Worm (Caenorhabditis elegans): Measurements from ENCODE around the gene try-10.
A peak's percentile ranks its signal among the peaks of the same experiment; 100 is the strongest.

The try-10 gene

ce11 chrV:13009271-13009670 lies 3.8 kb downstream of the try-10 start (continued):
- TF ChIP-seq C06A6.2 (GFP tag; conservative IDR thresholded peaks at IDR 0.05) (no peak), Y53F4B.3 (GFP tag; IDR thresholded peaks at IDR 0.05) (no peak), efl-1 (GFP tag; optimal IDR thresholded peaks at IDR 0.05) (peak; percentile 24), snpc-4 (GFP tag; optimal IDR thresholded peaks at IDR 0.05) (no peak), snpc-4 (tag; optimal IDR thresholded peaks at IDR 0.05) (no peak), ztf-22 (GFP tag; optimal IDR thresholded peaks at IDR 0.05) (no peak), lsl-1 (GFP tag; optimal IDR thresholded peaks at IDR 0.05) (peak; percentile 73), ceh-27 (GFP tag; optimal IDR thresholded peaks at IDR 0.05) (no peak)

ce11 chrV:13008825-13009224 lies 4.2 kb downstream of the try-10 start, which contains the start of gene F15B9.10:
F15B9.10 (minus strand) TSS chrV:13008925.
- no peak for TF ChIP-seq lin-40 (tag; optimal IDR thresholded peaks at IDR 0.05)
- TF ChIP-seq snpc-1.1 (tag; optimal IDR thresholded peaks at IDR 0.05; ENCODE audit: insufficient read depth) = no peak

ce11 chrV:13006754-13007153 lies 6.3 kb downstream of the try-10 start:
- TF ChIP-seq fkh-3 (tag; optimal IDR thresholded peaks at IDR 0.05) (no peak), nhr-90 (tag; optimal IDR thresholded peaks at IDR 0.05) (no peak), aptf-3 (GFP tag; IDR thresholded peaks at IDR 0.05) (no peak), B0261.1 (tag; optimal IDR thresholded peaks at IDR 0.05) (no peak), ceh-79 (tag; optimal IDR thresholded peaks at IDR 0.05) (no peak), B0035.1 (tag; optimal IDR thresholded peaks at IDR 0.05) (no peak), D2030.7 (GFP tag; IDR thresholded peaks at IDR 0.05) (no peak), atf-7 (tag; optimal IDR thresholded peaks at IDR 0.05) (no peak), F39B2.1 (GFP tag; IDR thresholded peaks at IDR 0.05) (no peak), F57C9.4 (tag; optimal IDR thresholded peaks at IDR 0.05) (no peak), F33H1.4 (GFP tag; IDR thresholded peaks at IDR 0.05) (0 out of 2 replicates have a peak, but pooled peaks have one; percentile 7), C06A6.2 (GFP tag; conservative IDR thresholded peaks at IDR 0.05) (no peak), mel-28 (tag; optimal IDR thresholded peaks at IDR 0.05; ENCODE audit: borderline replicate concordance) (no peak), let-607 (tag; optimal IDR thresholded peaks at IDR 0.05) (no peak), F52B5.7 (tag; optimal IDR thresholded peaks at IDR 0.05) (no peak), lsl-1 (GFP tag; optimal IDR thresholded peaks at IDR 0.05) (peak; percentile 1), egrh-3 (GFP tag; IDR thresholded peaks at IDR 0.05) (no peak), pha-4 (tag; optimal IDR thresholded peaks at IDR 0.05) (no peak), ztf-3 (GFP tag; optimal IDR thresholded peaks at IDR 0.05) (no peak), ceh-100 (GFP tag; IDR thresholded peaks at IDR 0.05) (no peak), bed-1 (GFP tag; IDR thresholded peaks at IDR 0.05) (no peak), hmg-1.2 (GFP tag; IDR thresholded peaks at IDR 0.05) (0 out of 2 replicates have a peak, but pooled peaks have one; percentile 14), attf-5 (GFP tag; optimal IDR thresholded peaks at IDR 0.05) (no peak), let-526 (GFP tag; IDR thresholded peaks at IDR 0.05) (no peak), repo-1 (tag; optimal IDR thresholded peaks at IDR 0.05) (no peak), mcd-1 (GFP tag; IDR thresholded peaks at IDR 0.05) (no peak), ztf-6 (GFP tag; IDR thresholded peaks at IDR 0.05) (no peak), madf-3 (GFP tag; IDR thresholded peaks at IDR 0.05) (0 out of 2 replicates have a peak, but pooled peaks have one; percentile 2), akir-1 (GFP tag; optimal IDR thresholded peaks at IDR 0.05) (no peak), chd-7 (tag; optimal IDR thresholded peaks at IDR 0.05) (no peak), die-1 (tag; optimal IDR thresholded peaks at IDR 0.05) (no peak), nfyb-1 (GFP tag; IDR thresholded peaks at IDR 0.05) (no peak), ztf-18 (tag; optimal IDR thresholded peaks at IDR 0.05) (no peak), ztf-26 (tag; optimal IDR thresholded peaks at IDR 0.05) (no peak), pbrm-1 (GFP tag; IDR thresholded peaks at IDR 0.05) (no peak), tbp1 (GFP tag; optimal IDR thresholded peaks at IDR 0.05) (no peak), attf-3 (GFP tag; conservative IDR thresholded peaks at IDR 0.05) (no peak), lir-1 (GFP tag; conservative IDR thresholded peaks at IDR 0.05) (no peak)

All from whole organism, young adult.